Fruit fly (Drosophila melanogaster) whole organism, embryonic: Measurements from ENCODE around the gene Tengl3.

Experiments used
- CG10366 ChIP-seq: fragments of 200-800 bp; sonication (Bioruptor generic); IDR thresholded peaks from 2 replicates; pipeline ENCODE4 v1.3.6; 2022; ENCODE audit warnings: missing biosample characterization, missing genetic modification characterization
- CG10979 ChIP-seq: fragments of 200-800 bp; sonication (Bioruptor generic); optimal IDR thresholded peaks from 2 replicates; lab custom pipeline; 2018; ENCODE audit warnings: missing biosample characterization, mild to moderate bottlenecking, missing genetic modification characterization, moderate library complexity
- CG11456 ChIP-seq: fragments of 200-800 bp; sonication (Bioruptor generic); IDR thresholded peaks from 3 replicates; pipeline ENCODE4 v1.3.6; 2022; ENCODE audit warnings: missing biosample characterization, missing genetic modification characterization
- CG14441 ChIP-seq: fragments of 200-800 bp; sonication (Bioruptor generic); IDR thresholded peaks from 2 replicates; pipeline ENCODE4 v1.3.6; 2022; ENCODE audit warnings: missing biosample characterization, missing genetic modification characterization
- CG15011 ChIP-seq: fragments of 200-800 bp; sonication (Bioruptor generic); optimal IDR thresholded peaks from 3 replicates; lab custom pipeline; 2018; ENCODE audit warnings: missing biosample characterization, mild to moderate bottlenecking, missing genetic modification characterization
- CG17802 ChIP-seq: fragments of 200-800 bp; sonication (Bioruptor generic); optimal IDR thresholded peaks from 2 replicates; lab custom pipeline; 2018; ENCODE audit warnings: missing biosample characterization, mild to moderate bottlenecking, missing genetic modification characterization, moderate library complexity
- CG18011 ChIP-seq: fragments of 200-800 bp; sonication (Bioruptor generic); optimal IDR thresholded peaks from 2 replicates; lab custom pipeline; 2017; ENCODE audit warnings: missing biosample characterization, missing genetic modification characterization, mild to moderate bottlenecking, moderate library complexity, missing genotype
- CG2116 ChIP-seq: fragments of 200-800 bp; sonication (Bioruptor generic); optimal IDR thresholded peaks from 3 replicates; lab custom pipeline; 2018; ENCODE audit warnings: missing biosample characterization, mild to moderate bottlenecking, missing genetic modification characterization
- CG30020 ChIP-seq: fragments of 200-800 bp; optimal IDR thresholded peaks from 2 replicates; lab custom pipeline; 2019; ENCODE audit warnings: missing biosample characterization, mild to moderate bottlenecking, missing genetic modification characterization, moderate library complexity
- CG31365 ChIP-seq: fragments of 200-800 bp; sonication (Bioruptor generic); optimal IDR thresholded peaks from 2 replicates; lab custom pipeline; 2018; ENCODE audit warnings: missing biosample characterization, mild to moderate bottlenecking, missing genetic modification characterization
- CG32767 ChIP-seq: fragments of 200-800 bp; sonication (Bioruptor generic); IDR thresholded peaks from 2 replicates; pipeline ENCODE4 v1.3.6; 2022; ENCODE audit warnings: missing biosample characterization, missing genetic modification characterization
- CG4360 ChIP-seq: fragments of 200-800 bp; sonication (Bioruptor generic); IDR thresholded peaks from 2 replicates; pipeline ENCODE4 v1.3.6; 2022; ENCODE audit warnings: missing biosample characterization, missing genetic modification characterization
- CG6654 ChIP-seq: fragments of 200-800 bp; sonication (Bioruptor generic); optimal IDR thresholded peaks from 2 replicates; lab custom pipeline; 2017; ENCODE audit warnings: missing biosample characterization, mild to moderate bottlenecking, missing genetic modification characterization
- CG7928 ChIP-seq: fragments of 200-800 bp; sonication (Bioruptor generic); optimal IDR thresholded peaks from 2 replicates; lab custom pipeline; 2017; ENCODE audit warnings: missing biosample characterization, mild to moderate bottlenecking, missing genetic modification characterization
- CG8089 ChIP-seq: fragments of 200-800 bp; sonication (Bioruptor generic); optimal IDR thresholded peaks from 3 replicates; lab custom pipeline; 2016; ENCODE audit warnings: missing biosample characterization, missing genetic modification characterization
- CG8281 ChIP-seq: fragments of 200-800 bp; sonication (Bioruptor generic); optimal IDR thresholded peaks from 2 replicates; lab custom pipeline; 2018; ENCODE audit warnings: missing biosample characterization, mild to moderate bottlenecking, missing genetic modification characterization, moderate library complexity
- CG8765 ChIP-seq: fragments of 200-800 bp; sonication (Bioruptor generic); IDR thresholded peaks from 2 replicates; pipeline ENCODE4 v1.3.6; 2022; ENCODE audit warnings: missing biosample characterization, missing genetic modification characterization
- CG9215 ChIP-seq: fragments of 200-800 bp; sonication (Bioruptor generic); IDR thresholded peaks from 2 replicates; pipeline ENCODE4 v1.3.6; 2022; ENCODE audit warnings: missing biosample characterization, missing genetic modification characterization
- CG9876 ChIP-seq: fragments of 200-800 bp; sonication (Bioruptor generic); optimal IDR thresholded peaks from 2 replicates; lab custom pipeline; 2016; ENCODE audit warnings: missing biosample characterization, missing genetic modification characterization
- CHES-1-like ChIP-seq: fragments of 200-800 bp; sonication (Bioruptor generic); optimal IDR thresholded peaks from 2 replicates; lab custom pipeline; 2016; ENCODE audit warnings: missing biosample characterization, missing genetic modification characterization
- CTCF ChIP-seq: fragments of 200-800 bp; sonication (Bioruptor generic); optimal IDR thresholded peaks from 2 replicates; lab custom pipeline; 2017; ENCODE audit warnings: missing biosample characterization, mild to moderate bottlenecking, missing genetic modification characterization, moderate library complexity
- Dad ChIP-seq: fragments of 200-800 bp; sonication (Bioruptor generic); optimal IDR thresholded peaks from 3 replicates; lab custom pipeline; 2016; ENCODE audit warnings: missing biosample characterization, missing genetic modification characterization
- MBD-R2 ChIP-seq: fragments of 200-800 bp; sonication (Bioruptor generic); IDR thresholded peaks from 2 replicates; pipeline ENCODE4 v1.3.6; 2022; ENCODE audit warnings: missing biosample characterization, missing genetic modification characterization
- NK7.1 ChIP-seq: fragments of 200-800 bp; sonication (Bioruptor generic); optimal IDR thresholded peaks from 3 replicates; lab custom pipeline; 2016; ENCODE audit warnings: missing biosample characterization, missing genetic modification characterization
- Nf-YB ChIP-seq: fragments of 200-800 bp; sonication (Bioruptor generic); optimal IDR thresholded peaks from 3 replicates; lab custom pipeline; 2019; ENCODE audit warnings: missing biosample characterization, mild to moderate bottlenecking, missing genetic modification characterization, moderate library complexity
- Opbp ChIP-seq: fragments of 200-800 bp; sonication (Bioruptor generic); IDR thresholded peaks from 3 replicates; pipeline ENCODE4 v1.3.6; 2022; ENCODE audit warnings: missing biosample characterization, missing genetic modification characterization; ENCODE audit not compliant: partially characterized antibody
- Pdp1 ChIP-seq, 2 experiments: fragments of 200-800 bp; sonication (Bioruptor generic); optimal IDR thresholded peaks; 3 replicates each; lab custom pipeline; 2016; ENCODE audit warnings: missing biosample characterization in 2 of 2, missing genetic modification characterization in 2 of 2, mild to moderate bottlenecking in 1 of 2, moderate library complexity in 1 of 2
- Rx ChIP-seq: fragments of 200-800 bp; sonication (Bioruptor generic); IDR thresholded peaks from 2 replicates; pipeline ENCODE4 v1.3.6; 2022; ENCODE audit warnings: missing biosample characterization, missing genetic modification characterization
- Scr ChIP-seq: fragments of 200-800 bp; sonication (Bioruptor generic); IDR thresholded peaks from 2 replicates; pipeline ENCODE4 v1.3.6; 2022; ENCODE audit warnings: missing biosample characterization, missing genetic modification characterization; ENCODE audit not compliant: partially characterized antibody
- Six4 ChIP-seq: fragments of 200-800 bp; sonication (Bioruptor generic); optimal IDR thresholded peaks from 2 replicates; lab custom pipeline; 2016; ENCODE audit warnings: missing biosample characterization, missing genetic modification characterization
- Ssrp ChIP-seq: fragments of 200-800 bp; sonication (Bioruptor generic); optimal IDR thresholded peaks from 2 replicates; lab custom pipeline; 2018; ENCODE audit warnings: missing biosample characterization, mild to moderate bottlenecking, missing genetic modification characterization, moderate library complexity
- YL-1 ChIP-seq: fragments of 200-800 bp; sonication (Bioruptor generic); optimal IDR thresholded peaks from 3 replicates; lab custom pipeline; 2017; ENCODE audit warnings: missing biosample characterization, mild to moderate bottlenecking, missing genetic modification characterization
- br ChIP-seq: fragments of >200 bp; optimal IDR thresholded peaks from 2 replicates; lab custom pipeline; 2017
- btn ChIP-seq: fragments of 200-800 bp; sonication (Bioruptor generic); optimal IDR thresholded peaks from 2 replicates; lab custom pipeline; 2016; ENCODE audit warnings: missing biosample characterization, missing genetic modification characterization
- cas ChIP-seq: fragments of 200-800 bp; sonication (Bioruptor generic); IDR thresholded peaks from 2 replicates; pipeline ENCODE4 v1.3.6; 2022; ENCODE audit warnings: missing biosample characterization, missing genetic modification characterization
- cato ChIP-seq: fragments of 200-800 bp; sonication (Bioruptor generic); optimal IDR thresholded peaks from 2 replicates; lab custom pipeline; 2016; ENCODE audit warnings: missing biosample characterization, missing genetic modification characterization, borderline replicate concordance
- chif ChIP-seq, 2 experiments: fragments of 200-800 bp; sonication (Bioruptor generic); optimal IDR thresholded peaks; 3 replicates each; lab custom pipeline; 2016; ENCODE audit warnings: missing biosample characterization in 2 of 2, missing genetic modification characterization in 2 of 2
- chm ChIP-seq: fragments of 200-800 bp; sonication (Bioruptor generic); IDR thresholded peaks from 2 replicates; pipeline ENCODE4 v1.3.6; 2022; ENCODE audit warnings: missing biosample characterization, missing genetic modification characterization
- da ChIP-seq: fragments of 200-800 bp; sonication (Bioruptor generic); optimal IDR thresholded peaks from 2 replicates; lab custom pipeline; 2016; ENCODE audit warnings: missing biosample characterization, missing genetic modification characterization
- danr ChIP-seq: fragments of 200-800 bp; sonication (Bioruptor generic); IDR thresholded peaks from 2 replicates; pipeline ENCODE4 v1.3.6; 2022; ENCODE audit warnings: missing biosample characterization, missing genetic modification characterization
- dmrt99B ChIP-seq: fragments of 200-800 bp; sonication (Bioruptor generic); optimal IDR thresholded peaks from 2 replicates; lab custom pipeline; 2018; ENCODE audit warnings: missing biosample characterization, mild to moderate bottlenecking, missing genetic modification characterization, moderate library complexity
- gfzf ChIP-seq: fragments of 200-800 bp; sonication (Bioruptor generic); optimal IDR thresholded peaks from 2 replicates; lab custom pipeline; 2016; ENCODE audit warnings: missing biosample characterization, mild to moderate bottlenecking, missing genetic modification characterization, moderate library complexity
- gro ChIP-seq: fragments of 200-800 bp; sonication (Bioruptor generic); optimal IDR thresholded peaks from 2 replicates; lab custom pipeline; 2016; ENCODE audit warnings: missing biosample characterization, missing genetic modification characterization
- jing ChIP-seq: fragments of 200-800 bp; sonication (Bioruptor generic); optimal IDR thresholded peaks from 2 replicates; lab custom pipeline; 2018; ENCODE audit warnings: missing biosample characterization, mild to moderate bottlenecking, missing genetic modification characterization
- klu ChIP-seq: fragments of 200-800 bp; sonication (Bioruptor generic); IDR thresholded peaks from 2 replicates; pipeline ENCODE4 v1.3.6; 2022; ENCODE audit warnings: missing biosample characterization, missing genetic modification characterization
- lbe ChIP-seq: fragments of 200-800 bp; sonication (Bioruptor generic); optimal IDR thresholded peaks from 2 replicates; lab custom pipeline; 2016; ENCODE audit warnings: missing biosample characterization, mild to moderate bottlenecking, missing genetic modification characterization
- nau ChIP-seq: fragments of 200-800 bp; sonication (Bioruptor generic); optimal IDR thresholded peaks from 3 replicates; lab custom pipeline; 2017; ENCODE audit warnings: missing biosample characterization, mild to moderate bottlenecking, missing genetic modification characterization, missing genetic modification reagents
- pzg ChIP-seq: fragments of 200-800 bp; sonication (Bioruptor generic); optimal IDR thresholded peaks from 3 replicates; lab custom pipeline; 2018; ENCODE audit warnings: missing biosample characterization, mild to moderate bottlenecking, missing genetic modification characterization, moderate library complexity
- sim ChIP-seq: fragments of 200-800 bp; sonication (Bioruptor generic); IDR thresholded peaks from 2 replicates; pipeline ENCODE4 v1.3.6; 2022; ENCODE audit warnings: missing biosample characterization, missing genetic modification characterization
- tin ChIP-seq: fragments of 200-800 bp; sonication (Bioruptor generic); optimal IDR thresholded peaks from 3 replicates; lab custom pipeline; 2016; ENCODE audit warnings: missing biosample characterization, missing genetic modification characterization
- tna ChIP-seq: fragments of 200-800 bp; sonication (Bioruptor generic); IDR thresholded peaks from 2 replicates; pipeline ENCODE4 v1.3.6; 2022; ENCODE audit warnings: missing biosample characterization, missing genetic modification characterization; ENCODE audit not compliant: partially characterized antibody
- trem ChIP-seq: fragments of 200-800 bp; optimal IDR thresholded peaks from 3 replicates; lab custom pipeline; 2019; ENCODE audit warnings: missing biosample characterization, mild to moderate bottlenecking, missing genetic modification characterization, moderate library complexity
- zen2 ChIP-seq: fragments of 200-800 bp; sonication (Bioruptor generic); IDR thresholded peaks from 3 replicates; pipeline ENCODE4 v1.3.6; 2022; ENCODE audit warnings: missing biosample characterization, missing genetic modification characterization; ENCODE audit not compliant: partially characterized antibody

Gene Tengl3

DNA sequence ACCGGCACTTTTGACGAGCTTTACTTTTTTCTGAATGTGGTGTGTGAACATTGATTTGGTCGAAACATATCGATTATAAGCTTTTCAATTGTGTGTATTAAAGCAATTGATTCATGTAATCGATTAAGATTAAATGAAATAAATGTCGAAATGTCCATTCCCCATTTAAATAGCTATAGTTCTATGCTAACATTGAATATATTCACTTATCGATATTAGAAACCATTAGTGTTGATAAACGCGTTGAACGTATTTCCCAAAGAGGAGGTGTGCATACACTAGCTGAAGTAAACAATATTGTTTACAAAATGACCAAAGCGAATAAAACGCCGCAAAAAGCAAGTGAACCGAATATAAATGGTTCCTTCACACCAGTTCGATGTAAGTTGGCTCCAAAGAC lies 24.0 kb downstream of the Tengl3 start, which contains the start of the genes Uch and CG34174 (continued):
- TF ChIP-seq nau: no peak
- TF ChIP-seq CG8765 (GFP tag; lab: Robert Waterston, UW): no peak
- TF ChIP-seq CTCF (GFP tag; lab: Kevin White, UChicago): no peak
- no peak for TF ChIP-seq CG32767 (GFP tag; lab: Robert Waterston, UW)
- TF ChIP-seq Scr: peak; percentile 78
- TF ChIP-seq da (GFP tag; lab: Kevin White, UChicago): no peak
- TF ChIP-seq tin (GFP tag; lab: Kevin White, UChicago): peak; percentile 7
- no peak for TF ChIP-seq CG11456 (GFP tag; lab: Robert Waterston, UW)
- TF ChIP-seq cas: no peak
- TF ChIP-seq btn (GFP tag; lab: Kevin White, UChicago): no peak
- TF ChIP-seq klu (GFP tag; lab: Robert Waterston, UW): no peak
- no peak for TF ChIP-seq NK7.1 (GFP tag; lab: Kevin White, UChicago)
- no peak for TF ChIP-seq Nf-YB
- TF ChIP-seq Ssrp (tag; lab: Kevin White, UChicago): no peak
- TF ChIP-seq pzg (GFP tag; lab: Kevin White, UChicago): peak; percentile 78
- TF ChIP-seq trem: peak; percentile 59
- TF ChIP-seq CG9215 (GFP tag; lab: Robert Waterston, UW): no peak
- TF ChIP-seq lbe (GFP tag; lab: Kevin White, UChicago): peak; percentile 43
- TF ChIP-seq CG18011 (GFP tag; lab: Kevin White, UChicago): no peak
- no peak for TF ChIP-seq CG4360
- TF ChIP-seq danr (GFP tag; lab: Robert Waterston, UW): no peak
- TF ChIP-seq CG6654 (GFP tag; lab: Kevin White, UChicago): no peak
- TF ChIP-seq sim (GFP tag; lab: Robert Waterston, UW): no peak
- TF ChIP-seq Six4: no peak
- no peak for TF ChIP-seq CG7928 (GFP tag; lab: Kevin White, UChicago)
- no peak for TF ChIP-seq Pdp1 (GFP tag; optimal IDR thresholded peaks at IDR 0.05; lab: Kevin White, UChicago)
- TF ChIP-seq chm: no peak
- peak; percentile 65; the same call in 2 of the 3 replicates for TF ChIP-seq zen2 (GFP tag; lab: Robert Waterston, UW)
- no peak for TF ChIP-seq jing (GFP tag; lab: Kevin White, UChicago)
- TF ChIP-seq CG8089: no peak
- TF ChIP-seq br (lab: Kevin White, UChicago): no peak
- TF ChIP-seq Opbp (GFP tag; lab: Robert Waterston, UW): 0 out of 3 replicates have a peak, but pooled peaks have one; percentile 17
- peak; percentile 37 for TF ChIP-seq YL-1 (GFP tag; lab: Kevin White, UChicago)
- TF ChIP-seq CHES-1-like (GFP tag; lab: Kevin White, UChicago): peak; percentile 75
- no peak for TF ChIP-seq chif (GFP tag; optimal IDR thresholded peaks at IDR 0.05; lab: Kevin White, UChicago)
- no peak for TF ChIP-seq Dad (GFP tag; lab: Kevin White, UChicago)
- TF ChIP-seq CG30020: peak; percentile 32
- TF ChIP-seq CG17802 (tag; lab: Kevin White, UChicago): no peak
- TF ChIP-seq CG10979 (tag; lab: Kevin White, UChicago): peak; percentile 10
- no peak for TF ChIP-seq CG15011 (GFP tag; lab: Kevin White, UChicago)
- no peak for TF ChIP-seq CG9876 (GFP tag; lab: Kevin White, UChicago)
- TF ChIP-seq CG14441: no peak
- no peak for TF ChIP-seq gfzf (GFP tag; lab: Kevin White, UChicago)
- no peak for TF ChIP-seq tna (GFP tag; lab: Robert Waterston, UW)
- peak; percentile 9 for TF ChIP-seq gro
- no peak for TF ChIP-seq CG31365
- TF ChIP-seq CG8281 (tag; lab: Kevin White, UChicago): no peak
- peak; percentile 64 for TF ChIP-seq CG2116 (GFP tag; lab: Kevin White, UChicago)
- TF ChIP-seq cato (GFP tag; lab: Kevin White, UChicago): no peak
- TF ChIP-seq CG10366: no peak
- TF ChIP-seq MBD-R2 (GFP tag; lab: Robert Waterston, UW): peak; percentile 86
- TF ChIP-seq Rx: no peak
- TF ChIP-seq dmrt99B (tag; lab: Kevin White, UChicago): no peak
